2 worm cellular contexts compared by ENCODE assay signal in genomic region chrV:462263-462662, ce11.
A peak's percentile ranks its signal among the peaks of the same experiment; 100 is the strongest.
TF ChIP-seq lines count a peak whose summit lies in the region.

Gene nhr-202, plus strand, starts transcription at chrV:462588.

TF ChIP-seq in whole organism, L3 larva, 47 proteins besides CTCF, POLR2A, EP300 and RAD21 (continued from another document):
- TF ChIP-seq nhr-23 (tag; optimal IDR thresholded peaks at IDR 0.05; lab: Kevin White, UChicago): peak; percentile 38
TF ChIP-seq in whole organism, L3 larva: peak in this region for 4.

TF ChIP-seq in whole organism, L4 larva, 104 proteins besides CTCF, POLR2A, EP300 and RAD21 (continued from another document):
- TF ChIP-seq pha-4 (GFP tag; IDR thresholded peaks at IDR 0.05; lab: Robert Waterston, UW): no peak
- TF ChIP-seq pha-4 (tag; optimal IDR thresholded peaks at IDR 0.05; lab: Kevin White, UChicago): no peak
- TF ChIP-seq daf-16 (GFP tag; optimal IDR thresholded peaks at IDR 0.05; lab: Kevin White, UChicago): no peak
- peak; percentile 59 for TF ChIP-seq daf-16 (tag; optimal IDR thresholded peaks at IDR 0.05; lab: Kevin White, UChicago)
- no peak for TF ChIP-seq hmg-1.1 (GFP tag; IDR thresholded peaks at IDR 0.05; lab: Robert Waterston, UW)
- peak; percentile 32 for TF ChIP-seq mep-1 (tag; optimal IDR thresholded peaks at IDR 0.05; lab: Kevin White, UChicago)
- TF ChIP-seq nhr-102 (tag; optimal IDR thresholded peaks at IDR 0.05; lab: Kevin White, UChicago): peak; percentile 43
- no peak for TF ChIP-seq zfp-2 (tag; optimal IDR thresholded peaks at IDR 0.05; lab: Kevin White, UChicago)
- TF ChIP-seq lir-3 (tag; optimal IDR thresholded peaks at IDR 0.05; lab: Kevin White, UChicago): no peak
- TF ChIP-seq ceh-44 (GFP tag; IDR thresholded peaks at IDR 0.05; lab: Robert Waterston, UW): no peak
